Fruit fly (Drosophila melanogaster) whole organism, adult: ENCODE measurements around the gene CG7382.

Experiments
- CG11617 ChIP-seq: fragments of 200-800 bp; sonication (Bioruptor generic); optimal IDR thresholded peaks from 2 replicates; lab custom pipeline; 2017; ENCODE audit warnings: mild to moderate bottlenecking, missing biosample characterization, missing genetic modification reagents, missing genetic modification characterization
- CG12768 ChIP-seq: fragments of 200-800 bp; sonication (Bioruptor generic); optimal IDR thresholded peaks from 2 replicates; lab custom pipeline; 2017; ENCODE audit warnings: missing biosample characterization, missing genetic modification characterization, mild to moderate bottlenecking, moderate library complexity, missing genetic modification reagents
- CG14711 ChIP-seq: fragments of 200-800 bp; sonication (Bioruptor generic); optimal IDR thresholded peaks from 2 replicates; lab custom pipeline; 2018; ENCODE audit warnings: missing biosample characterization, mild to moderate bottlenecking, missing genetic modification characterization, moderate library complexity
- CG1620 ChIP-seq: fragments of 200-800 bp; sonication (Bioruptor generic); optimal IDR thresholded peaks from 2 replicates; lab custom pipeline; 2016; ENCODE audit warnings: missing biosample characterization, missing genetic modification characterization
- CG33017 ChIP-seq: fragments of 200-800 bp; sonication (Bioruptor generic); optimal IDR thresholded peaks from 2 replicates; lab custom pipeline; 2018; ENCODE audit warnings: missing biosample characterization, mild to moderate bottlenecking, missing genetic modification characterization, moderate library complexity
- CG5204 ChIP-seq: fragments of 200-800 bp; sonication (Bioruptor generic); optimal IDR thresholded peaks from 2 replicates; lab custom pipeline; 2016; ENCODE audit warnings: missing biosample characterization, missing genetic modification characterization
- CG7045 ChIP-seq: fragments of 200-800 bp; sonication (Bioruptor generic); optimal IDR thresholded peaks from 2 replicates; lab custom pipeline; 2017; ENCODE audit warnings: missing biosample characterization, mild to moderate bottlenecking, missing genetic modification characterization
- CG7101 ChIP-seq: fragments of 200-800 bp; sonication (Bioruptor generic); optimal IDR thresholded peaks from 2 replicates; lab custom pipeline; 2018; ENCODE audit warnings: missing biosample characterization, mild to moderate bottlenecking, missing genetic modification characterization, moderate library complexity
- Clk ChIP-seq: fragments of 200-800 bp; sonication (Bioruptor generic); optimal IDR thresholded peaks from 2 replicates; lab custom pipeline; 2017; ENCODE audit warnings: missing biosample characterization, missing genetic modification characterization
- Crg-1 ChIP-seq: fragments of 200-800 bp; sonication (Bioruptor generic); optimal IDR thresholded peaks from 2 replicates; lab custom pipeline; 2016; ENCODE audit warnings: missing biosample characterization, missing genetic modification characterization
- Hr96 ChIP-seq: fragments of 200-800 bp; sonication (Bioruptor generic); optimal IDR thresholded peaks from 2 replicates; lab custom pipeline; 2016; ENCODE audit warnings: missing biosample characterization, missing genetic modification characterization
- Mnt ChIP-seq: fragments of 200-800 bp; sonication (Bioruptor generic); optimal IDR thresholded peaks from 2 replicates; lab custom pipeline; 2016; ENCODE audit warnings: missing biosample characterization, mild to moderate bottlenecking, missing genetic modification characterization
- bab1 ChIP-seq: fragments of 200-800 bp; sonication (Bioruptor generic); optimal IDR thresholded peaks from 3 replicates; lab custom pipeline; 2019; ENCODE audit warnings: missing biosample characterization, mild to moderate bottlenecking, missing genetic modification characterization, moderate library complexity
- cic ChIP-seq: fragments of 200-800 bp; sonication (Bioruptor generic); optimal IDR thresholded peaks from 2 replicates; lab custom pipeline; 2017; ENCODE audit warnings: missing biosample characterization, mild to moderate bottlenecking, missing genetic modification characterization, moderate library complexity
- cnc ChIP-seq, 2 experiments: fragments of >200 bp; optimal IDR thresholded peaks; 2 replicates each; lab custom pipeline; 2017
- kay ChIP-seq: fragments of 200-800 bp; sonication (Bioruptor generic); peaks from one replicate; lab custom pipeline; 2016; ENCODE audit warnings: missing biosample characterization, missing genetic modification characterization, borderline replicate concordance
- ovo ChIP-seq: fragments of 200-800 bp; sonication (Bioruptor generic); optimal IDR thresholded peaks from 2 replicates; lab custom pipeline; 2016; ENCODE audit warnings: missing biosample characterization, missing genetic modification characterization
- pad ChIP-seq: fragments of 200-800 bp; sonication (Bioruptor generic); optimal IDR thresholded peaks from 3 replicates; lab custom pipeline; 2017; ENCODE audit warnings: missing biosample characterization, missing genetic modification characterization, mild to moderate bottlenecking, moderate library complexity, missing genetic modification reagents
- tj ChIP-seq: fragments of 200-800 bp; sonication (Bioruptor generic); optimal IDR thresholded peaks from 3 replicates; lab custom pipeline; 2017; ENCODE audit warnings: missing biosample characterization, mild to moderate bottlenecking, missing genetic modification characterization, moderate library complexity
- toe ChIP-seq: fragments of 200-800 bp; sonication (Bioruptor generic); optimal IDR thresholded peaks from 2 replicates; lab custom pipeline; 2016; ENCODE audit warnings: missing biosample characterization, missing genetic modification characterization

CG7382 gene

DNA sequence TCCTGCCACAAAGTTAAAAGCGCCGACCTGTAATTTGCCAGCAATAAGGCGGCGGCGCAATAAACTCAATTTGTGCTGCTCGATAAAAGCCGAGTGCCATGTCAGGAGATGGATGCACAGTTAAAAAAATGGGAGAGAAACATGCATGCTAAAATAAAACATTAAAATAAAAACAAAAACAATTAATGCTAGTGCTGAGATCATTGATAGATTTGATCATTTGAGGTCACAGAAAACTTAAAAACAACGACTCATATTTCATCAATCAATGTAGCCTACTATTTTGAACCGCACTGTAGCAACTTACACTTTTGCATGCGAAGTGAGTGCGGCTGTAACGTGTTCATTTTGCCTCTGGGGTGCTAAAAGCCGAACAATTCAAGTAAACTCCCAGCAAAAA is 36.6 kb downstream of the CG7382 start:
- no peak for TF ChIP-seq CG33017 (tag; lab: Kevin White, UChicago)
- no peak for TF ChIP-seq Crg-1 (GFP tag; lab: Kevin White, UChicago)

DNA sequence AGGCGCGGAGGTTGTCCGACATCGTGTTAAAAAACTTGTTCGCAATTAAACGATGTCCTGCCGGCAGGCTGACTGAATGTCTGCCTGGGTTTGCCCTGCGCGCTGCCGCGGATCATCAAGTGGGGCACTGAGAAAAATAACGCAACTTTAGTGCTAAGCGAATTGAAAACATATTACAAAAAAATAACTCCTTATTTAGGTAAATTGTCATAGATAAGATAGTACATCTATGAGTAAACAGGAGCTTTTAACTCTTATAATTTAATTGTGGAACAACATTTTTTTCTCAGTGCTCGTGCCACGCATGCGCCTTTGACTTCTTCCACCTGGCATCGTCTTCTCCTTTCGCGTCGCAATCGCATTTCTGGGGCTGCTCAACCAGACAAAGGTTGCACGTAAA is 39.7 kb downstream of the CG7382 start:
- TF ChIP-seq pad (GFP tag; lab: Kevin White, UChicago) = no peak

DNA sequence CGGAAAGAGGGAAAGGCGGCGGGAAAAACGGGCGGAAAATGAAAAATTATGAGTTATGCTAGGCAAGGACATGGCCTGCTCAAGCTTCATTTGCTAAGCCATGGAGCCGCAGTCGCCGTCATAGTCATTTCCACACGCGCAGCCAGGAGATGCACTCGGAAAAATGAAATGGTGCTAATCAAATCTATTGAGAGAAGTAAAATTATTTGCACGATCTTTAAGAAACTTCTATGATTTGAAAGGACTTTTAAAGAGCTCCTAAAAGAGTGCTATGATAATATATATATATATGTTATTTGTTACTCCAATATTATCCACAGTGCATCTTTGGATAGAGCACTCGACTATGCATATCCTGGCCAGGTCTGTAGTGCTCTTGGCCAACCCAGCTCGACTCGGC is 40.6 kb downstream of the CG7382 start:
- TF ChIP-seq toe (GFP tag; lab: Kevin White, UChicago) (no peak), CG11617 (GFP tag; lab: Kevin White, UChicago) (no peak), CG7101 (tag; lab: Kevin White, UChicago) (no peak), Hr96 (GFP tag; lab: Kevin White, UChicago) (no peak), CG5204 (no peak), Crg-1 (GFP tag; lab: Kevin White, UChicago) (no peak), cic (GFP tag; lab: Kevin White, UChicago) (no peak), Clk (GFP tag; lab: Kevin White, UChicago) (no peak), cnc (optimal IDR thresholded peaks at IDR 0.05; lab: Kevin White, UChicago) (no peak), ovo (no peak), Mnt (GFP tag; lab: Kevin White, UChicago) (no peak), pad (GFP tag; lab: Kevin White, UChicago) (no peak), CG7045 (no peak), CG12768 (GFP tag; lab: Kevin White, UChicago) (no peak), tj (no peak), CG1620 (GFP tag; lab: Kevin White, UChicago) (no peak), CG33017 (tag; lab: Kevin White, UChicago) (no peak), bab1 (GFP tag; lab: Kevin White, UChicago) (no peak)

DNA sequence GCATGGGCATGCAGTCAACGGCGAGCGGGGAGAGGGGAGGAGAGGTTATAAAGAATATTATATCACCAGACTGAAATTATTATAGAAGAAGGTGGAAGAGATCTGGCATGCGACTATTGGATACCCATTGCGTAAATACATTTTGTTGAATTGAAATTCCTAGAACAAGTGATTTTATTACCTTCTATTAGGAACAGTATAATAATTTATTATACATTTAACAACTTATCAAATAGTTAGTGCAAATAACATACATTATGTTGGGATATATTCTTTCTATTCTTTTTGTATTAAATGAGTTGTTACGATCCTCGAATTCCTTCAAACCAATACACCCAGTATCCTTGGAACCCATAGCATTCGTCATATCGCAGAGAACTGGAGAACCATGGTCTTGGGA is 41.4 kb downstream of the CG7382 start:
- no peak for TF ChIP-seq cic (GFP tag; lab: Kevin White, UChicago)
- no peak for TF ChIP-seq Hr96 (GFP tag; lab: Kevin White, UChicago)
- TF ChIP-seq cnc (optimal IDR thresholded peaks at IDR 0.05; lab: Kevin White, UChicago) = no peak
- TF ChIP-seq CG7101 (tag; lab: Kevin White, UChicago) = no peak
- TF ChIP-seq CG33017 (tag; lab: Kevin White, UChicago) = no peak
- no peak for TF ChIP-seq toe (GFP tag; lab: Kevin White, UChicago)
- no peak for TF ChIP-seq CG1620 (GFP tag; lab: Kevin White, UChicago)
- TF ChIP-seq bab1 (GFP tag; lab: Kevin White, UChicago) = no peak
- no peak for TF ChIP-seq Crg-1 (GFP tag; lab: Kevin White, UChicago)
- no peak for TF ChIP-seq CG12768 (GFP tag; lab: Kevin White, UChicago)
- TF ChIP-seq pad (GFP tag; lab: Kevin White, UChicago) = no peak
- TF ChIP-seq CG14711 (tag; lab: Kevin White, UChicago) = no peak
- TF ChIP-seq tj = no peak
- TF ChIP-seq CG7045 = no peak
- no peak for TF ChIP-seq Mnt (GFP tag; lab: Kevin White, UChicago)
- no peak for TF ChIP-seq CG11617 (GFP tag; lab: Kevin White, UChicago)
- no peak for TF ChIP-seq kay (GFP tag; lab: Kevin White, UChicago)
- no peak for TF ChIP-seq ovo
- TF ChIP-seq Clk (GFP tag; lab: Kevin White, UChicago) = no peak

DNA sequence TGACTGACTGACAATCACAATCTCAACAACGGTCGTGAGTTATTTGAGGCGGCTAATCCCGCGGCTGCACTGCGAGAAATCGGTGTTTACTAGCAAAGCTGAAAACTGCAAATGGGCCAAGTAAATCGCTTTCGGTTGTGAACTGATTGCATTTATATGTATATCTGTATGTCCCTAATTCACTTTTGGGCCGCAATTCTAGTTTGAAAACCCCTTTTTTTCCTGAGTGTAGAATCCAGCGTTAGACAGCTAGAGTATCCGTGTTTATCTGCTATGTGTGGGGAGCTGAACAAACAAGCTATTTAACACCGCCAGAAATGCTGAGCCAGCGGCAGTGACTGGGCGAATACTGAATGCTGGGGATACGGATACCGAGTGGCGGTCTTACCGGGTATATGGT is 43.0 kb downstream of the CG7382 start:
- TF ChIP-seq CG7101 (tag; lab: Kevin White, UChicago) (peak; percentile 29), toe (GFP tag; lab: Kevin White, UChicago) (no peak), CG14711 (tag; lab: Kevin White, UChicago) (no peak), bab1 (GFP tag; lab: Kevin White, UChicago) (no peak), cnc (optimal IDR thresholded peaks at IDR 0.05; lab: Kevin White, UChicago) (peak in 1 of 2 experiments; percentile 33), Hr96 (GFP tag; lab: Kevin White, UChicago) (no peak), pad (GFP tag; lab: Kevin White, UChicago) (peak; percentile 1), cic (GFP tag; lab: Kevin White, UChicago) (no peak), CG1620 (GFP tag; lab: Kevin White, UChicago) (no peak), CG12768 (GFP tag; lab: Kevin White, UChicago) (no peak), ovo (no peak), tj (peak; percentile 63), kay (GFP tag; lab: Kevin White, UChicago) (no peak), CG33017 (tag; lab: Kevin White, UChicago) (no peak), CG7045 (no peak), CG11617 (GFP tag; lab: Kevin White, UChicago) (no peak)

DNA sequence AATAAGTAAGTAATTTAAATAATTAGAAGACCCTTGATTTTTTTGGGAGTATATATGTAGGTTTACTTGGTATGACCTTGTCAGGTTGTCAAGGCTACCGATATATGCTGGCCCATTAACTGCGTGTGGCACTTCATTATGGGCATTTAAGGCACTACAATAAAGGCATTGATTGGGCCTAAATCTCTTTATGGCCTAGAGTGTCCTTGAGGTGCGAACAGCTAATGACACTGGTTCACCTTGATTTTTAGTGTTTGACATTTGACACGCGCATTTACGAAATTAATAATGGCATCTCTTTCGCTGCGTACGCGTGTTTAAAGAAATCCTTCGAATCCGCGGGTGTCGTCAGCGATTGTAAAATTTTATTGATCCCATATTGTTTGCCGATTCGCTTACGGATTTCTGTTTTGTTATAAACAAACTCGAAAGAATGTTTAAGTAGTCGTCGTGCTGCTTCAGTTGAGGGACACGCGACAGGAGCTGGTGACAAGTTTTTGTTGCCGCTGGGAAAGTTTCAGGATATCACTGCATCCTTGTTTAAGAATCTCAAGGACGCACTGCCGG is 45.7 kb downstream of the CG7382 start:
- TF ChIP-seq CG11617 (GFP tag; lab: Kevin White, UChicago) (no peak), Crg-1 (GFP tag; lab: Kevin White, UChicago) (no peak)

DNA sequence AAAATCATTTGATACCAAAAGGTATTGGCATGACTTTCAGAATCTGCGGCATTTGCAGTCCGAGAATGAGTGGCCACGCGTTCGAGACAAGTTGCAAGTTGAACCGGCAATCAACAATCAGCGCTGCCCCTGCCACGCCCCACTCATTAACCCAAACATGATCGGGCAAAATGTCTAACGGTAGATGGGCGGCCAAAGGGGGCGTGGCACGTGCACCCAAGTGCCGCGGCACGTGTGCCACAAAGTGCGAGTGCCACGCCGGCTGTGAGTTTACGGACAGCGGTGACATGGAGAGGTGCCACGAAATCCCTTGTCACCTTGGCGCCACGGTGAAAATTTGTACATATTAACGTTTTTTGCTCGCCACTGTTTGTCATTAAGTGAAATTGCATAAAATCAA is 50.3 kb downstream of the CG7382 start:
- TF ChIP-seq bab1 (GFP tag; lab: Kevin White, UChicago) (no peak), CG7045 (no peak), cic (GFP tag; lab: Kevin White, UChicago) (no peak), CG33017 (tag; lab: Kevin White, UChicago) (no peak), CG12768 (GFP tag; lab: Kevin White, UChicago) (no peak), Hr96 (GFP tag; lab: Kevin White, UChicago) (no peak), kay (GFP tag; lab: Kevin White, UChicago) (no peak), Clk (GFP tag; lab: Kevin White, UChicago) (no peak), Crg-1 (GFP tag; lab: Kevin White, UChicago) (no peak), tj (no peak), CG5204 (no peak), CG14711 (tag; lab: Kevin White, UChicago) (no peak), CG1620 (GFP tag; lab: Kevin White, UChicago) (no peak)
